Worm (Caenorhabditis elegans) whole organism, mixed stage, embryonic: ENCODE data around the gene srh-270.

Experiments
- M03D4.4 ChIP-seq: sonication (generic microtip); optimal IDR thresholded peaks from 2 replicates; lab custom pipeline; 2017; ENCODE audit warnings: mild to moderate bottlenecking, missing genetic modification characterization, missing compliant biosample characterization
- bed-3 ChIP-seq: fragments of 200-800 bp; sonication (Bioruptor generic); optimal IDR thresholded peaks from 3 replicates; lab custom pipeline; 2018; ENCODE audit warnings: mild to moderate bottlenecking, missing genetic modification characterization, moderate library complexity, missing compliant biosample characterization
- blmp-1 ChIP-seq: fragments of 150-350 bp; optimal IDR thresholded peaks from 2 replicates; lab custom pipeline; 2014; ENCODE audit warnings: missing biosample characterization, missing genetic modification characterization
- ceh-39 ChIP-seq: fragments of 150-350 bp; optimal IDR thresholded peaks from 2 replicates; lab custom pipeline; 2014; ENCODE audit warnings: missing biosample characterization, missing genetic modification characterization
- ceh-83 ChIP-seq: fragments of 200-800 bp; sonication (Bioruptor generic); optimal IDR thresholded peaks from 2 replicates; lab custom pipeline; 2018; ENCODE audit warnings: mild to moderate bottlenecking, missing genetic modification characterization, missing compliant biosample characterization
- ces-1 ChIP-seq: fragments of 150-350 bp; optimal IDR thresholded peaks from 2 replicates; lab custom pipeline; 2014; ENCODE audit warnings: missing biosample characterization, missing genetic modification reagents, missing genetic modification characterization
- drap-1 ChIP-seq: fragments of 200-800 bp; sonication (Bioruptor generic); optimal IDR thresholded peaks from 3 replicates; lab custom pipeline; 2018; ENCODE audit warnings: mild to moderate bottlenecking, missing genetic modification characterization, missing compliant biosample characterization
- elt-1 ChIP-seq: sonication (generic microtip); optimal IDR thresholded peaks from 2 replicates; lab custom pipeline; 2017; ENCODE audit warnings: missing genetic modification characterization, mild to moderate bottlenecking, missing compliant biosample characterization, antibody characterized with exemption, moderate library complexity, borderline replicate concordance; ENCODE audit not compliant: insufficient read depth
- elt-3 ChIP-seq: fragments of 150-350 bp; optimal IDR thresholded peaks from 2 replicates; lab custom pipeline; 2014; ENCODE audit warnings: missing biosample characterization, missing genetic modification characterization
- flh-1 ChIP-seq: fragments of 200-800 bp; sonication (Bioruptor generic); optimal IDR thresholded peaks from 2 replicates; lab custom pipeline; 2018; ENCODE audit warnings: mild to moderate bottlenecking, missing genetic modification characterization, moderate library complexity, missing compliant biosample characterization
- ham-2 ChIP-seq: fragments of 200-800 bp; sonication (Bioruptor generic); optimal IDR thresholded peaks from 2 replicates; lab custom pipeline; 2018; ENCODE audit warnings: mild to moderate bottlenecking, missing genetic modification characterization, missing compliant biosample characterization
- hlh-1 ChIP-seq: fragments of 150-350 bp; optimal IDR thresholded peaks from 2 replicates; lab custom pipeline; 2014; ENCODE audit warnings: missing biosample characterization, missing genetic modification reagents, missing genetic modification characterization
- lin-13 ChIP-seq: fragments of 150-350 bp; optimal IDR thresholded peaks from 2 replicates; lab custom pipeline; 2014; ENCODE audit warnings: missing biosample characterization, missing genetic modification characterization
- lin-32 ChIP-seq: fragments of 200-800 bp; sonication (Bioruptor generic); optimal IDR thresholded peaks from 2 replicates; lab custom pipeline; 2018; ENCODE audit warnings: mild to moderate bottlenecking, missing genetic modification characterization, missing compliant biosample characterization
- lsy-2 ChIP-seq: fragments of 150-350 bp; optimal IDR thresholded peaks from 2 replicates; lab custom pipeline; 2014; ENCODE audit warnings: missing biosample characterization, missing genetic modification characterization
- mab-5 ChIP-seq: fragments of 150-350 bp; optimal IDR thresholded peaks from 2 replicates; lab custom pipeline; 2014; ENCODE audit warnings: missing biosample characterization, missing genetic modification characterization
- mep-1 ChIP-seq: fragments of 150-350 bp; optimal IDR thresholded peaks from 2 replicates; lab custom pipeline; 2017; ENCODE audit warnings: missing biosample characterization, missing genetic modification reagents, missing genetic modification characterization, inconsistent platforms
- mls-2 ChIP-seq: sonication (generic microtip); optimal IDR thresholded peaks from 2 replicates; lab custom pipeline; 2016; ENCODE audit warnings: mild to moderate bottlenecking, missing genetic modification characterization, moderate library complexity, missing compliant biosample characterization
- nhr-2 ChIP-seq: fragments of 150-350 bp; optimal IDR thresholded peaks from 2 replicates; lab custom pipeline; 2014; ENCODE audit warnings: missing biosample characterization, missing genetic modification characterization
- nhr-237 ChIP-seq: fragments of 150-350 bp; optimal IDR thresholded peaks from 2 replicates; lab custom pipeline; 2014; ENCODE audit warnings: missing biosample characterization, missing genetic modification characterization
- nhr-28 ChIP-seq: fragments of 150-350 bp; optimal IDR thresholded peaks from 2 replicates; lab custom pipeline; 2014; ENCODE audit warnings: missing biosample characterization, missing genetic modification characterization
- pha-4 ChIP-seq: fragments of 150-350 bp; optimal IDR thresholded peaks from 2 replicates; lab custom pipeline; 2018; ENCODE audit warnings: missing biosample characterization, missing genetic modification reagents, missing genetic modification characterization
- sem-2 ChIP-seq: fragments of 200-800 bp; sonication (Bioruptor generic); optimal IDR thresholded peaks from 2 replicates; lab custom pipeline; 2018; ENCODE audit warnings: mild to moderate bottlenecking, missing genetic modification characterization, missing compliant biosample characterization
- snpc-4 ChIP-seq: fragments of 150-350 bp; optimal IDR thresholded peaks from 2 replicates; lab custom pipeline; 2014; ENCODE audit warnings: missing biosample characterization, missing genetic modification characterization
- sptf-1 ChIP-seq: sonication (generic microtip); optimal IDR thresholded peaks from 2 replicates; lab custom pipeline; 2017; ENCODE audit warnings: mild to moderate bottlenecking, missing genetic modification characterization, moderate library complexity, missing compliant biosample characterization
- tbx-8 ChIP-seq: fragments of 200-800 bp; sonication (Bioruptor generic); optimal IDR thresholded peaks from 2 replicates; lab custom pipeline; 2018; ENCODE audit warnings: mild to moderate bottlenecking, missing genetic modification characterization, moderate library complexity, missing compliant biosample characterization
- unc-120 ChIP-seq: sonication (generic microtip); optimal IDR thresholded peaks from 2 replicates; lab custom pipeline; 2017; ENCODE audit warnings: missing genetic modification characterization, missing compliant biosample characterization; ENCODE audit not compliant: poor library complexity, severe bottlenecking
- unc-39 ChIP-seq: fragments of 150-350 bp; optimal IDR thresholded peaks from 2 replicates; lab custom pipeline; 2014; ENCODE audit warnings: missing biosample characterization, missing genetic modification characterization
- unc-62 ChIP-seq: fragments of 150-350 bp; optimal IDR thresholded peaks from 2 replicates; lab custom pipeline; 2014; ENCODE audit warnings: missing biosample characterization, missing genetic modification reagents, missing genetic modification characterization

The srh-270 gene

DNA sequence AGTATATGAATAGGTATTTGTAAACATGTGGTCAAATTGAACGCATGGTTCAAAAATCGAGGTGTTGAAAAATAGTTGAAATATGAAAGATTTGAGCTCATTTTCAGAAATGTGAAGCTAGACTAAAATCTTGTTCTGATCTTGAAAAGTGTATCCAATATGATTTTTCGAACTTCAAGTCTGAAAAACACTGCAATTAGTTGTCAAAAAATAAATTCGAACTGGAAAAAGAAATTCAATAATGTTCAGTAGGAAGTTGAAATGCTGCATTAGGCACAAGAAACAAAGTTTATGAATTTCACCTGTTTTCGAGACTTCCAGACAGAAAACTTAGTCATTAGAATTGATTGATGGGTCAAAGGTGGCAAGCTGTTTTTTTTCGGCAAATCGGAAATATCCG, at the start of gene srh-270:
Gene srh-270, minus strand, starts transcription at position 101 of the 400 bp plus-strand sequence.
- TF ChIP-seq mep-1 (tag; lab: Kevin White, UChicago) (no peak), M03D4.4 (tag; lab: Kevin White, UChicago) (no peak), elt-3 (tag; lab: Kevin White, UChicago) (no peak), unc-120 (tag; lab: Kevin White, UChicago) (no peak), bed-3 (GFP tag; lab: Kevin White, UChicago) (no peak)

DNA sequence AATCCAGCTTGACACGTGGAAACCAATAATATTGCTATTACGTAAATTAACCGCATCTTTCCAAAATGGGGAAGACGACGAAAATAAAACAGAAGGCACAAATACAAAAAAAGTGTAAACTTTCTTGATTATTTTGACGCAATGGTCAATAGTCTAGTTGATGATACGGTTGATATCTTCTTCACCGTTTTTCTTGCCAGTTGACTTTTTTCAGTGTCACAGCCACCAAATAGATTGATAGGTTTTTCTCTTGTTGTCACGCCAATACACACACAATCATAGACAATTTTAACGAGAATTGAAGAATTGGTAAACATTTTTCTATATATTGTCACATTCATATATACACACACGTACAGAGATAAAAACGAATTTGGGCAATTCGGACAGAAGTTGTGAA, 48.1 kb upstream of the srh-270 start, which contains the start of gene zmp-3:
Gene zmp-3, minus strand, starts transcription at position 101 of the 400 bp plus-strand sequence.
- TF ChIP-seq bed-3 (GFP tag; lab: Kevin White, UChicago) (no peak), blmp-1 (tag; lab: Kevin White, UChicago) (no peak), unc-39 (no peak), elt-1 (tag; lab: Kevin White, UChicago) (no peak), snpc-4 (tag; lab: Kevin White, UChicago) (no peak), pha-4 (tag; lab: Kevin White, UChicago) (no peak), tbx-8 (no peak), sptf-1 (tag; lab: Kevin White, UChicago) (no peak), M03D4.4 (tag; lab: Kevin White, UChicago) (no peak), flh-1 (GFP tag; lab: Kevin White, UChicago) (no peak), mep-1 (tag; lab: Kevin White, UChicago) (no peak), lsy-2 (no peak), ceh-39 (tag; lab: Kevin White, UChicago) (no peak), ceh-83 (GFP tag; lab: Kevin White, UChicago) (no peak), ces-1 (GFP tag; lab: Kevin White, UChicago) (no peak), ham-2 (GFP tag; lab: Kevin White, UChicago) (no peak), nhr-28 (no peak), sem-2 (GFP tag; lab: Kevin White, UChicago) (no peak), mls-2 (tag; lab: Kevin White, UChicago) (no peak), nhr-2 (no peak)
- TF ChIP-seq, all 35 proteins: peak for 0

DNA sequence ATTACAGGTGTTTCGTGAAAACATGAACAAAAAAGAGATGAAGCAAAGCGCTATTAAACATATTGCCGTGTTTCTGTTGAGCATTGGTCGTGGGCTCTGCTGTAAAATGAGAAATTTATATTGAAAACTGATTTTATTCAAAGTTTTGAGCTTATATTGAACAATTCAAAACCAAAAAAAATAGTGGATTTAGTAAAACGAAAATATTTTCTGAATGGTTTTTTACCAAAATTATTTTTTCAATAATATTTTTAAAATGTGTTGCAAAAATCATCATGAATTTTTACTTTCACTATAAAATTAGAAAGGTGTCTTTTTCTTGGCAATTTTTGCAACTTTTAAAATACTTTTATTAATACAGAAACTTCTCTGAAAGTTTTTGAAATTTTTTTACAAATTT, 41.8 kb upstream of the srh-270 start, which contains the start of gene C31B8.7:
Gene C31B8.7, minus strand, starts transcription at position 101 of the 400 bp plus-strand sequence.
- TF ChIP-seq mls-2 (tag; lab: Kevin White, UChicago), result no peak
- no peak for TF ChIP-seq blmp-1 (tag; lab: Kevin White, UChicago)
- TF ChIP-seq nhr-237, result no peak
- no peak for TF ChIP-seq lin-32 (GFP tag; lab: Kevin White, UChicago)
- TF ChIP-seq nhr-28, result no peak
- no peak for TF ChIP-seq lsy-2
- TF ChIP-seq ham-2 (GFP tag; lab: Kevin White, UChicago), result no peak
- TF ChIP-seq pha-4 (tag; lab: Kevin White, UChicago), result no peak
- no peak for TF ChIP-seq sem-2 (GFP tag; lab: Kevin White, UChicago)
- TF ChIP-seq mep-1 (tag; lab: Kevin White, UChicago), result no peak
- no peak for TF ChIP-seq ceh-39 (tag; lab: Kevin White, UChicago)
- TF ChIP-seq flh-1 (GFP tag; lab: Kevin White, UChicago), result no peak
- no peak for TF ChIP-seq tbx-8
- TF ChIP-seq unc-62 (GFP tag; lab: Kevin White, UChicago), result no peak
- no peak for TF ChIP-seq snpc-4 (tag; lab: Kevin White, UChicago)
- no peak for TF ChIP-seq nhr-2

DNA sequence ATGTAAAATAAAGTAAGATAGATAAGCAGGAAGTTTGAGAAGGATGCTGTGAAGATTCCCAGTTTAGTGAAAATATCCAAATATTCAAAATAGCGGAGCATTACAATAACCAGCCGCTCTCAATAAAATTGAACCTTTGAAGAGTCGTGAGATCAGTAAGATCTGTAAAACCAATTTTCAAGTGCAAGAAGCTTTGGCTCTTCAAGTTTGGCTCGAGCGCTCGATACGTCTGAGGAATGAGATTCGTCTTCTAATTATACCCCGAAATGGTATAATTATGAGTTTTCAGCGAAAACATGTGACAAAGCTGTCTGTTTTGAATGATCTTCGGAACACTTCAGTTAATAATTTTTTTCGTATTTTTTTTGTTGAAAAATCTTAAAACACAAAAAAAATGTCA, 38.5 kb upstream of the srh-270 start, which contains the start of gene str-46:
Gene str-46, minus strand, starts transcription at position 101 of the 400 bp plus-strand sequence.
- TF ChIP-seq flh-1 (GFP tag; lab: Kevin White, UChicago), result no peak
- TF ChIP-seq ceh-39 (tag; lab: Kevin White, UChicago), result no peak
- TF ChIP-seq lin-32 (GFP tag; lab: Kevin White, UChicago), result no peak
- TF ChIP-seq sem-2 (GFP tag; lab: Kevin White, UChicago), result no peak
- no peak for TF ChIP-seq unc-39
- no peak for TF ChIP-seq elt-1 (tag; lab: Kevin White, UChicago)
- TF ChIP-seq nhr-237, result no peak
- no peak for TF ChIP-seq mab-5 (tag; lab: Kevin White, UChicago)
- TF ChIP-seq lin-13 (tag; lab: Kevin White, UChicago), result no peak
- TF ChIP-seq drap-1 (GFP tag; lab: Kevin White, UChicago), result no peak
- TF ChIP-seq hlh-1 (tag; lab: Kevin White, UChicago), result no peak
- TF ChIP-seq unc-62 (GFP tag; lab: Kevin White, UChicago), result no peak
- no peak for TF ChIP-seq ham-2 (GFP tag; lab: Kevin White, UChicago)
- TF ChIP-seq ceh-83 (GFP tag; lab: Kevin White, UChicago), result no peak
- no peak for TF ChIP-seq unc-120 (tag; lab: Kevin White, UChicago)
- no peak for TF ChIP-seq tbx-8
- no peak for TF ChIP-seq blmp-1 (tag; lab: Kevin White, UChicago)
- no peak for TF ChIP-seq mls-2 (tag; lab: Kevin White, UChicago)
